Fruit fly (Drosophila melanogaster): ENCODE results near the gene zuc.

Gene zuc

DNA sequence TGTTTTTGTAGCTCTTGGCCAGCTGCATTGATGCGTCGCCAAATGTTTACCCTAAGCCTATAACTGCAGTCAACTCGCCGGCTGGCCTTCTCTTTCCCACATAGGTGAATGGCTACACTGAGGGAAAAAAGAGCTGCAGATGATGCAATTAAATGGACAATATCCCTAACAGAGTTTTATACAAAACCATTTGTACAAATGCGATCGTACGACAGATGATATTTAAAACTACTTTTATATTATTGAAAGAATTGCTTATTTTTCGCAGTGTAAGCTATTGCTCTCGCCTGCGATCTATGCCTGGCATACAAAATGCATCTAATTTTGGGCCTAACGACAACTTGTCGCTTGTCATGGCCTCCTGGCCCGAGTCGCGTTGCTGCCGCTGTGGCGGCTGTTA lies 39.8 kb downstream of the zuc start (continued):
- TF ChIP-seq spab (GFP tag; optimal IDR thresholded peaks at IDR 0.05) (peak; percentile 5), CG6163 (GFP tag; IDR thresholded peaks at IDR 0.05) (peak; percentile 95), CG10669 (GFP tag; optimal IDR thresholded peaks at IDR 0.05) (peak; percentile 56), Eip75B (GFP tag; optimal IDR thresholded peaks at IDR 0.05) (peak; percentile 59), CG16779 (tag; optimal IDR thresholded peaks at IDR 0.05) (peak; percentile 73), eg (GFP tag; IDR thresholded peaks at IDR 0.05) (peak; percentile 96), Hr38 (GFP tag; optimal IDR thresholded peaks at IDR 0.05) (peak; percentile 66), net (GFP tag; optimal IDR thresholded peaks at IDR 0.05) (peak; percentile 81), Smox (GFP tag; optimal IDR thresholded peaks at IDR 0.05) (peak; percentile 21), CG3919 (GFP tag; optimal IDR thresholded peaks at IDR 0.05) (peak; percentile 67)

DNA sequence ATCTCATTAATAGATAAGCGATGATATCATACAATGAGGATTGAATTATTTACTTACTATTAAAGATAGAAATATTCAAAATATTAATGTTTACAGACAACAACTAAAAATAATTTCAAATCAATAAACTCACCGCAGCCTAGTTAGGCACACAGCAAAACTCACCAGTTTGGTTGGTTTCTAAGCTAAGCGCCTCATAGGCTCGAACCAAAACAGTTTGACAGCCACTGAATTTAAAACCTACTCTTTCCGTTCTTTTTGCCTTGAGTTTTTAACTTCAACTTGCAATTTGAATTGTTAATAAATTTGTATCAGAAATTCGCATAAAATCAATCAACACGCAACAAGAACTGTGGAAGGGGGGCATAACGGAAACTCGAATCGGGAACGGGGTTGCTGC lies 41.2 kb downstream of the zuc start:
- no peak for TF ChIP-seq CG8632 (GFP tag; optimal IDR thresholded peaks at IDR 0.05)
- no peak for TF ChIP-seq vri (GFP tag; optimal IDR thresholded peaks at IDR 0.05)
- no peak for TF ChIP-seq Met (GFP tag; optimal IDR thresholded peaks at IDR 0.05)
- TF ChIP-seq Eip75B (GFP tag; optimal IDR thresholded peaks at IDR 0.05): no peak
- no peak for TF ChIP-seq CG3919 (GFP tag; optimal IDR thresholded peaks at IDR 0.05)
- no peak for TF ChIP-seq Hr39 (GFP tag; optimal IDR thresholded peaks at IDR 0.05)

DNA sequence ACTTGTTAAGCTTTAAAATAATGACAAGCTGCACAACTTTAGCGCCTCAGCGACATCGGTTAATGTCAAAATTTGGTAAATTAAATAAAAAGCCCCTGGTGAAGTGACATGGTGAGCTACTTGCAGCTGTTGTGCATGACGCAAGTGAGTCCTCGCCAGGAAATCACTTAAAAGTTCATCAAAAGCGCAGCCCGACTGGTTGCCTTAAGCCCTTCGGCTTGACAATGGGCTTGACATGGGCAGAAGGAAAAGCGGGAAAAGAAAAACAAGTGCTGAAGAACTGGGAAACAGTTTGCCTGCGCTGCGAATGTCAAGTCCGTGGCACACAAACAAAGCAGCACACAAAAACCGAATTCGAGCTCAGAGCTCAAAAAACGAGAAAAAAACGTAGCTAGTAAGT lies 42.0 kb downstream of the zuc start, which contains the start of gene CG16964:
CG16964 (plus strand) TSS at position 301 of the 400 bp plus-strand sequence.
- TF ChIP-seq pdm3 (GFP tag; optimal IDR thresholded peaks at IDR 0.05) (no peak), CG11762 (GFP tag; optimal IDR thresholded peaks at IDR 0.05; ENCODE audit: insufficient read depth) (no peak), Sox14 (GFP tag; optimal IDR thresholded peaks at IDR 0.05) (no peak)

DNA sequence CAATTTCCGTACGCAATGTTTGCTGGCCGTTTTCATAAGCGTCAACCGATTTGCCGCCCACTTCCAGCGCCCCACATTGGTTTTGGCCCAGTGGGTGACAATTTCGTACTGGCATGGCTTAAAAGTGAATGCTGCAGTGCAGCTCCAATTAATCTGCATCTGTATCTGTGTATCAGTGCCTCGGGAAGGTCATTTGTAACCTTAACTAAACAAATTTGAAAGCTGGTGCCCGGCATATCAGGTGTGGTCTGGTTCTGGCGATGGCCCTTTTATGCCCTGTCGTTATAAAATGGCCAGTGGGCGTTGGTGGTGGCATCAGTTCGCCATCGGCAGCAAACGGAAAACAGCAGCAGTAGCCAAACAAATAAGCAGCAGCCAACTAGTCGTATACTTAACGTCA lies 45.9 kb downstream of the zuc start, which contains the start of gene Crys:
Crys (plus strand) TSS at position 301 of the 400 bp plus-strand sequence.
- TF ChIP-seq CG10669 (GFP tag; optimal IDR thresholded peaks at IDR 0.05) (no peak), vri (GFP tag; optimal IDR thresholded peaks at IDR 0.05) (no peak), CG34406 (GFP tag; optimal IDR thresholded peaks at IDR 0.05) (no peak), salr (GFP tag; optimal IDR thresholded peaks at IDR 0.05) (no peak), Eip75B (GFP tag; optimal IDR thresholded peaks at IDR 0.05) (no peak), CG8119 (GFP tag; IDR thresholded peaks at IDR 0.05) (no peak), CG3032 (tag; optimal IDR thresholded peaks at IDR 0.05) (no peak), eg (GFP tag; IDR thresholded peaks at IDR 0.05) (no peak), Hr39 (GFP tag; optimal IDR thresholded peaks at IDR 0.05) (no peak), CG32006 (GFP tag; optimal IDR thresholded peaks at IDR 0.05) (no peak), CG11902 (GFP tag; optimal IDR thresholded peaks at IDR 0.05) (no peak)

DNA sequence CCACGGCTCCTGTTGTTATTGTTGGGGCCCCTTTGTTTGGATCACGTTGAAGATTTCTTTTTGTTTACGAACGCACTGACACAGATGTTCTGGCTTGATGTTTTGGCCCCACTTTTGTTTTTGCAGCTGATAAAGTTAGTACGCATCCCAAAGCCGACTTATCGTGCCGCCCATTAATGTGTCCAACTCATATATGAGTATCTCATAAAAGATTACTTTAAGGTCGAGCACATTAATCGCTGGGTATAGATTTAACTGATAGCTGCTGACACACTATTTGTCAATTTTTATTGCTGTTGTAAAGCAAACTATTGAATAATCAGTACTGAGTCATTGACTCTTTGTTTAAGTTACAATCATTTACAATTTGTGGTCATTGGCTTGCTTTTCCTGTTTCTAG lies 46.9 kb downstream of the zuc start:
- TF ChIP-seq CG9139 (GFP tag; optimal IDR thresholded peaks at IDR 0.05) (no peak), CG10631 (GFP tag; optimal IDR thresholded peaks at IDR 0.05) (no peak), CG15336 (GFP tag; IDR thresholded peaks at IDR 0.05) (no peak), fd59A (GFP tag; optimal IDR thresholded peaks at IDR 0.05) (no peak), Sox15 (GFP tag; optimal IDR thresholded peaks at IDR 0.05) (no peak), Gug (GFP tag; IDR thresholded peaks at IDR 0.05) (no peak), CG16779 (tag; optimal IDR thresholded peaks at IDR 0.05) (no peak), dac (GFP tag; optimal IDR thresholded peaks at IDR 0.05) (no peak), Blimp-1 (GFP tag; optimal IDR thresholded peaks at IDR 0.05) (no peak), CG11762 (GFP tag; optimal IDR thresholded peaks at IDR 0.05; ENCODE audit: insufficient read depth) (no peak)

DNA sequence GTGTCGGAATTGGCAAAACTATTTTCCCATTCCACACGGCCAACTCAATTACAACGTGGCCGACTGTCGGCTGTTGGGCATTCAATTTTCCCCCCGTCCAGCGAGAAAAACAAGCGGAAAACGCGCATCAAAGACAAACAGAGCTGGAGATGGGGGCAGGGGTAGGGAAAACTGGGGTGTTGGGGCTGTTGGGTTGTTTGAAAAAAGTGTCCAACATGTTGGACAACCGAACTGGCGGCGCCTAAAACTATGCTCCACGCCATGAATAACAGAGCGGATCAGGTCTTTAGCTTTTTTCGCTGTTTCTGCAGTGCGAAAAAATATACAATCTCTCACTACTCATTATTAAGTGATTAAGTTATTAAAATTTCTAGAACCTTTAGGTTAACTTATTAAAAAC lies 47.4 kb downstream of the zuc start:
- no peak for TF ChIP-seq cyc (GFP tag; optimal IDR thresholded peaks at IDR 0.05)
- TF ChIP-seq Hr4 (GFP tag; optimal IDR thresholded peaks at IDR 0.05): peak; percentile 11
- TF ChIP-seq CG9139 (GFP tag; optimal IDR thresholded peaks at IDR 0.05): no peak
- no peak for TF ChIP-seq esn (GFP tag; optimal IDR thresholded peaks at IDR 0.05)
- no peak for TF ChIP-seq Hr39 (GFP tag; optimal IDR thresholded peaks at IDR 0.05)
- TF ChIP-seq achi (GFP tag; optimal IDR thresholded peaks at IDR 0.05): peak; percentile 10
- TF ChIP-seq CG32006 (GFP tag; optimal IDR thresholded peaks at IDR 0.05): peak; percentile 41
- TF ChIP-seq CG11762 (GFP tag; optimal IDR thresholded peaks at IDR 0.05; ENCODE audit: insufficient read depth): no peak
- TF ChIP-seq net (GFP tag; optimal IDR thresholded peaks at IDR 0.05): peak; percentile 12
- TF ChIP-seq CG6792 (GFP tag; optimal IDR thresholded peaks at IDR 0.05): no peak
- TF ChIP-seq OdsH (GFP tag; optimal IDR thresholded peaks at IDR 0.05): peak; percentile 5
- no peak for TF ChIP-seq CG7368 (GFP tag; optimal IDR thresholded peaks at IDR 0.05)
- TF ChIP-seq eg (GFP tag; IDR thresholded peaks at IDR 0.05): 0 out of 3 replicates have a peak, but pooled peaks have one; percentile 7
- no peak for TF ChIP-seq Sox14 (GFP tag; optimal IDR thresholded peaks at IDR 0.05)
- TF ChIP-seq fd85E (GFP tag; optimal IDR thresholded peaks at IDR 0.05): no peak
- no peak for TF ChIP-seq CG6276 (GFP tag; optimal IDR thresholded peaks at IDR 0.05)
- no peak for TF ChIP-seq fd59A (GFP tag; optimal IDR thresholded peaks at IDR 0.05)
- TF ChIP-seq Smox (GFP tag; optimal IDR thresholded peaks at IDR 0.05): no peak
- 0 out of 3 replicates have a peak, but pooled peaks have one; percentile 16 for TF ChIP-seq CG6163 (GFP tag; IDR thresholded peaks at IDR 0.05)
- no peak for TF ChIP-seq pdm3 (GFP tag; optimal IDR thresholded peaks at IDR 0.05)

Measured in whole organism, prepupa.